Fruit fly (Drosophila melanogaster) Kc167 (cell line): ENCODE results near the gene sc.

Experiments
- Myc ChIP-seq: fragments of >200 bp; optimal IDR thresholded peaks from 2 replicates; lab custom pipeline; 2017; ENCODE audit warnings: missing external identifiers
- Sin3A ChIP-seq: fragments of >200 bp; optimal IDR thresholded peaks from 2 replicates; lab custom pipeline; 2018; ENCODE audit warnings: missing external identifiers
- h ChIP-seq: fragments of >200 bp; optimal IDR thresholded peaks from 3 replicates; lab custom pipeline; 2018; ENCODE audit warnings: missing external identifiers
- insv ChIP-seq: fragments of >200 bp; optimal IDR thresholded peaks from 3 replicates; lab custom pipeline; 2018; ENCODE audit warnings: missing external identifiers
- psq ChIP-seq: fragments of >200 bp; optimal IDR thresholded peaks from 2 replicates; lab custom pipeline; 2017; ENCODE audit warnings: missing external identifiers
- ttk ChIP-seq: sonication (Bioruptor generic); optimal IDR thresholded peaks from 2 replicates; lab custom pipeline; 2017; ENCODE audit warnings: missing external identifiers

The sc gene

DNA sequence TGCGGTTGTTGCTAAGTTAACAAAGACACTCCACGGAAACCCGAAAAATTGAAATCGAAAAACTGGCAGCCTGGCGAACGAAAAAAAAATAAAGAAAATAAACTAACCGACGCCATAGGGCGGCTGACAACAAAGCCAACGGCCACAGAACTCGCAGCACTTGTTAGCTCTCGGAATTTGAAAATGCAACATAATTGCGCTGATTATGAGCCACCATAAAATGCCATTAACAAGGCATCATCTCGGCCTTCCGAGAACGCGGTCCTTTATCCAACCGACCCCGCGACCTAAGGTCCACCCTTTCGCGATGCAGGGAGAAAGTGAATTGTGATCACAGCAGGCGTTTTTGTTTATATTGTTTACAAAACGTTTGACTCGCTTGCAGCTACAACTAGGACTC is 18.5 kb upstream of the sc start:
- no peak for TF ChIP-seq h
- no peak for TF ChIP-seq insv (lab: Kevin White, UChicago)
- no peak for TF ChIP-seq Myc (lab: Kevin White, UChicago)
- TF ChIP-seq psq (lab: Kevin White, UChicago), result no peak

dm6 chrX:378341-378740 is 17.5 kb upstream of the sc start:
- TF ChIP-seq psq (lab: Kevin White, UChicago), result no peak
- no peak for TF ChIP-seq ttk
- TF ChIP-seq Sin3A (lab: Kevin White, UChicago), result no peak
- no peak for TF ChIP-seq Myc (lab: Kevin White, UChicago)
- TF ChIP-seq insv (lab: Kevin White, UChicago), result no peak
- no peak for TF ChIP-seq h

dm6 chrX:379527-379926 is 16.3 kb upstream of the sc start:
- no peak for TF ChIP-seq Sin3A (lab: Kevin White, UChicago)
- no peak for TF ChIP-seq psq (lab: Kevin White, UChicago)
- no peak for TF ChIP-seq h
- TF ChIP-seq ttk, result no peak
- TF ChIP-seq insv (lab: Kevin White, UChicago), result no peak
- TF ChIP-seq Myc (lab: Kevin White, UChicago), result no peak

dm6 chrX:385751-386492 is 9.9 kb upstream of the sc start:
- no peak for TF ChIP-seq h
- TF ChIP-seq Sin3A (lab: Kevin White, UChicago), result no peak
- TF ChIP-seq Myc (lab: Kevin White, UChicago), result no peak
- no peak for TF ChIP-seq insv (lab: Kevin White, UChicago)
- TF ChIP-seq psq (lab: Kevin White, UChicago), result no peak
- no peak for TF ChIP-seq ttk

- TF ChIP-seq h, result no peak
- TF ChIP-seq ttk, result no peak
- TF ChIP-seq psq (lab: Kevin White, UChicago), result no peak
These were observed 5.4 kb upstream of the sc start for dm6 chrX:390457-390856.

DNA sequence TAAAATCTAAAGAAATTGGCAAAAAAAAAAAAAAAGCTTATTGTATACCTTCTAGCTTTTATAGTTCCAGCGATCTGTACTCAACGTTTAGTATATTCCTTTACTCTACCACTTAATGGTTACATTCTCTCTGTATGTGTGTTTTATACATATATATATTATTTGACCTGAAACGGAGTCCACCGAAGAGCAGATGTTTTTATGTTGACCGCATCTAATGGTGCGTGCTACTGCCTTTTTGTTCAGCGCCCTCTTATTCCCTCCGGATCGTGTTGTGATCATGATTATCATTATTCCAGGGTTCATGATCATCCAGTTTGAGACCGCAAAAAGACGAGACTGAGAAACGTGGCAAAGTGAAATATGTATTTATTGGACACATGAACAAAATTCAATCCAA is 3.6 kb upstream of the sc start:
- no peak for TF ChIP-seq Myc (lab: Kevin White, UChicago)
- no peak for TF ChIP-seq Sin3A (lab: Kevin White, UChicago)
- TF ChIP-seq psq (lab: Kevin White, UChicago), result no peak
- TF ChIP-seq insv (lab: Kevin White, UChicago), result no peak
- TF ChIP-seq h, result no peak
- TF ChIP-seq ttk, result no peak

dm6 chrX:392979-393378 is 2.9 kb upstream of the sc start:
- TF ChIP-seq Myc (lab: Kevin White, UChicago), result no peak

DNA sequence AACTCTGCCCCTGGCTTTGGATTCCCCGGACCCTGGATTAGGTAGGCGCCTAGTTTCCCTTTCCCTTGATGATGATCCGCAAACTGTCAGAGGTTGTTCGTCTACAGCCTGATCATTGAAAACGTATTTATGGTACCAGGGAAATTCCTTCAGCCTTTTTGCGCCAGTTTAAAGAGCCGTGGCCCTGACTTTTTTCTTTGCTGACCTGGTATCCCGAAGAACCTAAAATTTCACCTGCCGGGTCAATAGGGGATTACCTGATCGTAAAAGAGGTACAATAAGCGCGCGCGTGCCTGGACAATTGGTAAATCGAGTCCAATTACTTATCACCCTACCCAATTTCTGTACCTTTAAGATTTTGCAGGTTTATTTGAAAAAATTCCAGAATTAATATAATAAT is 3.9 kb downstream of the sc start:
- TF ChIP-seq psq (lab: Kevin White, UChicago) (no peak), Myc (lab: Kevin White, UChicago) (no peak), ttk (no peak), insv (lab: Kevin White, UChicago) (no peak), h (no peak), Sin3A (lab: Kevin White, UChicago) (no peak)

dm6 chrX:406306-406705 is 10.4 kb downstream of the sc start:
- TF ChIP-seq h (no peak), ttk (no peak), Sin3A (lab: Kevin White, UChicago) (no peak), insv (lab: Kevin White, UChicago) (no peak), Myc (lab: Kevin White, UChicago) (no peak), psq (lab: Kevin White, UChicago) (no peak)

DNA sequence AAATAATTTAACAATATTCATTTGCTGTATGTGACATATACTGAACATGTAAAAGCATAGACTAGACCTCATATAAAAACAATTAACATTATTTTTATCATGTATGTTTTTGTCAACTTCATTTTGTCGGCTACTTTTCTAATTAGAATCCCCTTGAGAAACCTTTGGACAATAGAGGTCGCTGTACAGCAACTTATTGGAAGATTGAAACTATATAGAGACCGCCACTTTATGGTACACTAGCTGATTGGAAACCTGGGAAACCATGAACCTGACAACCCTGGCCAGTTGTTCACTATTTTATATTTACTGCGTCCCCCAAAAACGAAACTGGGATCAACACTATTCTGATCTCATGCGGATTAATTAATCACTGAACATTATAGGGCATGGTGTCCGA is 11.6 kb downstream of the sc start:
- TF ChIP-seq h (no peak), psq (lab: Kevin White, UChicago) (no peak), ttk (no peak), insv (lab: Kevin White, UChicago) (no peak), Sin3A (lab: Kevin White, UChicago) (no peak), Myc (lab: Kevin White, UChicago) (no peak)

- TF ChIP-seq psq (lab: Kevin White, UChicago), result no peak
- no peak for TF ChIP-seq h
- no peak for TF ChIP-seq Myc (lab: Kevin White, UChicago)
- no peak for TF ChIP-seq ttk
- TF ChIP-seq insv (lab: Kevin White, UChicago), result no peak
- TF ChIP-seq Sin3A (lab: Kevin White, UChicago), result no peak
These were observed 13.5 kb downstream of the sc start for dm6 chrX:409370-409769.

DNA sequence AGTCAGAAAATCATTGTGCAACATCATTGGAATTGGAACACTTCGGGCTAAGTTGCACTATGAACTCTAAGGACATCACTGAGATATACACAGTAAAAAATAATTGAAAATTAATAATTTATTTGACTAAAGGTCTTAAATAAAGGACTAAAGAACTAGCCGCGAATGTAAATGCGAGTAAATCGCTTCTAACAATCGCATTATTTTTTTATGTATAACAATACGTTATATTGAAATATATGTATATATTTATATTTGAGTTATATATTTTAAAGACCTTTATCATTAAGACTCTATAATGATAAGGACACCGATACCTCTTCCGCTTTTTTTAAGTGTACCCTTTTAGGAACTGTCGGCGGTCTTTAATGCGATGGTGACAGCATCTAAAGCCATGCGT is 18.5 kb downstream of the sc start:
- TF ChIP-seq insv (lab: Kevin White, UChicago) (no peak), psq (lab: Kevin White, UChicago) (no peak), h (no peak), Sin3A (lab: Kevin White, UChicago) (no peak), ttk (no peak), Myc (lab: Kevin White, UChicago) (no peak)

- TF ChIP-seq Sin3A (lab: Kevin White, UChicago), result no peak
- no peak for TF ChIP-seq h
- no peak for TF ChIP-seq Myc (lab: Kevin White, UChicago)
- no peak for TF ChIP-seq psq (lab: Kevin White, UChicago)
- TF ChIP-seq ttk, result no peak
- no peak for TF ChIP-seq insv (lab: Kevin White, UChicago)
These were observed 27.5 kb downstream of the sc start for dm6 chrX:423374-423773.
